Worm (Caenorhabditis elegans) whole organism, L2 larva: ENCODE data around the gene tba-8.

Experiments
- C34F6.9 ChIP-seq: fragments of 150-350 bp; optimal IDR thresholded peaks from 2 replicates; lab custom pipeline; 2014; ENCODE audit warnings: missing biosample characterization, missing genetic modification characterization
- F13H6.1 ChIP-seq: sonication (generic microtip); optimal IDR thresholded peaks from 2 replicates; lab custom pipeline; 2016; ENCODE audit warnings: missing genetic modification characterization, missing compliant biosample characterization
- R02D3.7 ChIP-seq: fragments of 150-350 bp; optimal IDR thresholded peaks from 2 replicates; lab custom pipeline; 2014; ENCODE audit warnings: missing biosample characterization, missing genetic modification characterization
- Y55F3AM.14 ChIP-seq: fragments of 200-800 bp; sonication (Bioruptor generic); optimal IDR thresholded peaks from 2 replicates; lab custom pipeline; 2018; ENCODE audit warnings: mild to moderate bottlenecking, missing genetic modification characterization, missing compliant biosample characterization
- ZK546.5 ChIP-seq: sonication (generic microtip); optimal IDR thresholded peaks from 2 replicates; lab custom pipeline; 2017; ENCODE audit warnings: missing biosample characterization, missing genetic modification characterization
- alr-1 ChIP-seq: fragments of 150-350 bp; optimal IDR thresholded peaks from 2 replicates; lab custom pipeline; 2014; ENCODE audit warnings: missing biosample characterization, missing genetic modification characterization
- aly-2 ChIP-seq: fragments of 150-350 bp; optimal IDR thresholded peaks from 2 replicates; lab custom pipeline; 2014; ENCODE audit warnings: missing biosample characterization, missing genetic modification characterization
- ama-1 ChIP-seq: fragments of 150-350 bp; optimal IDR thresholded peaks from 2 replicates; lab custom pipeline; 2018; ENCODE audit warnings: inconsistent platforms
- blmp-1 ChIP-seq: sonication (generic microtip); optimal IDR thresholded peaks from 2 replicates; lab custom pipeline; 2017; ENCODE audit warnings: missing genetic modification characterization, mild to moderate bottlenecking, missing compliant biosample characterization, antibody characterized with exemption, moderate library complexity; ENCODE audit not compliant: insufficient read depth
- ceh-16 ChIP-seq: fragments of 150-350 bp; optimal IDR thresholded peaks from 2 replicates; lab custom pipeline; 2014; ENCODE audit warnings: missing biosample characterization, missing genetic modification characterization
- ceh-82 ChIP-seq: fragments of 150-350 bp; optimal IDR thresholded peaks from 2 replicates; lab custom pipeline; 2014; ENCODE audit warnings: missing biosample characterization, missing genetic modification characterization
- crh-2 ChIP-seq: sonication (generic microtip); optimal IDR thresholded peaks from 2 replicates; lab custom pipeline; 2017; ENCODE audit warnings: missing biosample characterization, missing genetic modification characterization
- dmd-4 ChIP-seq: sonication (generic microtip); optimal IDR thresholded peaks from 2 replicates; lab custom pipeline; 2017; ENCODE audit warnings: missing biosample characterization, missing genetic modification characterization
- egl-27 ChIP-seq: sonication (generic microtip); optimal IDR thresholded peaks from 3 replicates; lab custom pipeline; 2017; ENCODE audit warnings: missing biosample characterization, missing genetic modification reagents, missing genetic modification characterization
- elt-1 ChIP-seq: fragments of 150-350 bp; optimal IDR thresholded peaks from 2 replicates; lab custom pipeline; 2014; ENCODE audit warnings: missing biosample characterization, missing genetic modification characterization
- elt-3 ChIP-seq: sonication (generic microtip); optimal IDR thresholded peaks from 2 replicates; lab custom pipeline; 2017; ENCODE audit warnings: missing biosample characterization, missing genetic modification characterization
- fos-1 ChIP-seq: fragments of 150-350 bp; optimal IDR thresholded peaks from 2 replicates; lab custom pipeline; 2014; ENCODE audit warnings: missing biosample characterization, missing genetic modification characterization
- gmeb-1 ChIP-seq: fragments of 150-350 bp; optimal IDR thresholded peaks from 2 replicates; lab custom pipeline; 2014; ENCODE audit warnings: missing biosample characterization, missing genetic modification characterization
- lin-11 ChIP-seq: fragments of 150-350 bp; sonication (generic microtip); optimal IDR thresholded peaks from 2 replicates; lab custom pipeline; 2014; ENCODE audit warnings: missing biosample characterization, missing genetic modification characterization, inconsistent platforms, mixed read lengths
- lin-13 ChIP-seq: fragments of 150-350 bp; optimal IDR thresholded peaks from 2 replicates; lab custom pipeline; 2014; ENCODE audit warnings: missing biosample characterization, missing genetic modification reagents, missing genetic modification characterization
- lin-39 ChIP-seq: fragments of 150-350 bp; optimal IDR thresholded peaks from 2 replicates; lab custom pipeline; 2014; ENCODE audit warnings: missing biosample characterization, missing genetic modification reagents, missing genetic modification characterization
- lsy-2 ChIP-seq, 2 experiments: fragments of 150-350 bp in 1 of 2; sonication (generic microtip) in 1 of 2; optimal IDR thresholded peaks; 2 replicates each; lab custom pipeline; 2014 to 2017; ENCODE audit warnings: missing biosample characterization in 2 of 2, missing genetic modification characterization in 2 of 2
- mab-5 ChIP-seq: fragments of 150-350 bp; optimal IDR thresholded peaks from 2 replicates; lab custom pipeline; 2014; ENCODE audit warnings: missing biosample characterization, missing genetic modification characterization
- mbf-1 ChIP-seq: sonication (generic microtip); optimal IDR thresholded peaks from 2 replicates; lab custom pipeline; 2017; ENCODE audit warnings: missing biosample characterization, missing genetic modification characterization
- mdl-1 ChIP-seq, 2 experiments: fragments of 150-350 bp in 1 of 2; sonication (generic microtip) in 1 of 2; optimal IDR thresholded peaks; 2 replicates each; lab custom pipeline; 2017; ENCODE audit warnings: missing biosample characterization in 2 of 2, missing genetic modification characterization in 2 of 2
- nhr-10 ChIP-seq: sonication (generic microtip); optimal IDR thresholded peaks from 2 replicates; lab custom pipeline; 2017; ENCODE audit warnings: missing biosample characterization, missing genetic modification characterization
- nhr-11 ChIP-seq: fragments of 150-350 bp; optimal IDR thresholded peaks from 2 replicates; lab custom pipeline; 2014; ENCODE audit warnings: missing biosample characterization, missing genetic modification characterization
- nhr-12 ChIP-seq: fragments of 150-350 bp; optimal IDR thresholded peaks from 2 replicates; lab custom pipeline; 2014; ENCODE audit warnings: missing biosample characterization, missing genetic modification characterization
- nhr-129 ChIP-seq: fragments of 150-350 bp; optimal IDR thresholded peaks from 2 replicates; lab custom pipeline; 2014; ENCODE audit warnings: missing biosample characterization, missing genetic modification characterization
- nhr-21 ChIP-seq: fragments of 150-350 bp; optimal IDR thresholded peaks from 2 replicates; lab custom pipeline; 2014; ENCODE audit warnings: missing biosample characterization, missing genetic modification characterization
- nhr-23 ChIP-seq: fragments of 150-350 bp; optimal IDR thresholded peaks from 2 replicates; lab custom pipeline; 2014; ENCODE audit warnings: missing biosample characterization, missing genetic modification reagents, missing genetic modification characterization
- nhr-237 ChIP-seq: fragments of 150-350 bp; optimal IDR thresholded peaks from 2 replicates; lab custom pipeline; 2014; ENCODE audit warnings: missing biosample characterization, missing genetic modification characterization
- nhr-25 ChIP-seq: fragments of 150-350 bp; sonication (generic microtip); optimal IDR thresholded peaks from 3 replicates; lab custom pipeline; 2014; ENCODE audit warnings: missing biosample characterization, missing genetic modification characterization
- nhr-6 ChIP-seq: fragments of 150-350 bp; optimal IDR thresholded peaks from 2 replicates; lab custom pipeline; 2014; ENCODE audit warnings: missing biosample characterization, missing genetic modification characterization
- nhr-77 ChIP-seq: fragments of 150-350 bp; optimal IDR thresholded peaks from 2 replicates; lab custom pipeline; 2014; ENCODE audit warnings: missing biosample characterization, missing genetic modification characterization
- peb-1 ChIP-seq: fragments of 150-350 bp; optimal IDR thresholded peaks from 2 replicates; lab custom pipeline; 2014; ENCODE audit warnings: missing biosample characterization, missing genetic modification characterization
- sem-4 ChIP-seq: fragments of 150-350 bp; optimal IDR thresholded peaks from 2 replicates; lab custom pipeline; 2014; ENCODE audit warnings: missing biosample characterization, missing genetic modification reagents, missing genetic modification characterization
- skn-1 ChIP-seq: sonication (generic microtip); optimal IDR thresholded peaks from 2 replicates; lab custom pipeline; 2017; ENCODE audit warnings: missing biosample characterization, missing genetic modification characterization
- sma-3 ChIP-seq: sonication (generic microtip); optimal IDR thresholded peaks from 2 replicates; lab custom pipeline; 2016; ENCODE audit warnings: missing genetic modification reagents, missing genetic modification characterization, missing compliant biosample characterization
- sma-9 ChIP-seq, 2 experiments: fragments of 150-350 bp in 1 of 2; sonication (generic microtip) in 1 of 2; optimal IDR thresholded peaks; 2 replicates each; lab custom pipeline; 2014 to 2016; ENCODE audit warnings: missing genetic modification characterization in 2 of 2, mild to moderate bottlenecking in 1 of 2, missing biosample characterization in 1 of 2, missing compliant biosample characterization in 1 of 2, missing genetic modification reagents in 1 of 2, moderate library complexity in 1 of 2
- snpc-4 ChIP-seq: fragments of 150-350 bp; optimal IDR thresholded peaks from 2 replicates; lab custom pipeline; 2014; ENCODE audit warnings: missing biosample characterization, missing genetic modification characterization
- unc-39 ChIP-seq: fragments of 150-350 bp; optimal IDR thresholded peaks from 2 replicates; lab custom pipeline; 2014; ENCODE audit warnings: missing biosample characterization, missing genetic modification characterization
- unc-55 ChIP-seq: fragments of 150-350 bp; sonication (generic microtip); optimal IDR thresholded peaks from 3 replicates; lab custom pipeline; 2014; ENCODE audit warnings: missing biosample characterization, missing genetic modification reagents, missing genetic modification characterization
- unc-62 ChIP-seq: fragments of 150-350 bp; optimal IDR thresholded peaks from 2 replicates; lab custom pipeline; 2014; ENCODE audit warnings: missing biosample characterization, missing genetic modification reagents, missing genetic modification characterization
- zag-1 ChIP-seq: fragments of 150-350 bp; optimal IDR thresholded peaks from 2 replicates; lab custom pipeline; 2014; ENCODE audit warnings: missing biosample characterization, missing genetic modification characterization
- ztf-1 ChIP-seq: fragments of 200-800 bp; sonication (Bioruptor generic); conservative IDR thresholded peaks from 2 replicates; pipeline ENCODE4 v1.3.6; 2022; ENCODE audit warnings: missing genetic modification characterization, missing compliant biosample characterization
- ztf-11 ChIP-seq: sonication (generic microtip); optimal IDR thresholded peaks from 2 replicates; lab custom pipeline; 2017; ENCODE audit warnings: missing biosample characterization, missing genetic modification characterization
- ztf-4 ChIP-seq: fragments of 150-350 bp; optimal IDR thresholded peaks from 2 replicates; lab custom pipeline; 2014; ENCODE audit warnings: missing biosample characterization, missing genetic modification characterization

The tba-8 gene

DNA sequence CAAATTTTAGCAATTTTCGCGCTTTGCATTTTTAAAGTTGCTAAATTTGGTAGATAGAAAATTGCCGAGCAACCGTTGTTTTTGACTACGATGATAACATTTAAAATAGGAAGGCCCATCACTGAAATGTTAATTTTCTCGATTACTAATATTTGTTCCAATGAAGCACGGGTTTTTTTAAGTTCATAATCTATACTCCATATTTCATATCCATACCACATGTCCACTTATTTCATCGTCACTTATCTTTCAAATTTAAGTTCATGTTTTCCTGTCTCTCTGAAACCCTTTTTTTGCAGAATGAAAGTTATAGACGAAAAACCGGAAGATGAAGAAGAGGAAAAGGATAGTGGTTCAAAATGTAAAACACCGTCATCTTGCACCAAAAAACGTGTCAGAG is 14.0 kb upstream of the tba-8 start, which contains the start of gene gap-2:
gap-2 (plus strand) TSS at position 301 of the 400 bp plus-strand sequence.
- TF ChIP-seq R02D3.7 (tag; lab: Kevin White, UChicago) = no peak
- TF ChIP-seq snpc-4 (tag; lab: Kevin White, UChicago) = no peak
- TF ChIP-seq ceh-82 (tag; lab: Kevin White, UChicago) = no peak
- TF ChIP-seq egl-27 (tag; lab: Kevin White, UChicago) = no peak
- no peak for TF ChIP-seq nhr-23 (tag; lab: Kevin White, UChicago)
- no peak for TF ChIP-seq unc-62 (GFP tag; lab: Kevin White, UChicago)
- TF ChIP-seq nhr-129 (tag; lab: Kevin White, UChicago) = no peak
- no peak for TF ChIP-seq mbf-1

DNA sequence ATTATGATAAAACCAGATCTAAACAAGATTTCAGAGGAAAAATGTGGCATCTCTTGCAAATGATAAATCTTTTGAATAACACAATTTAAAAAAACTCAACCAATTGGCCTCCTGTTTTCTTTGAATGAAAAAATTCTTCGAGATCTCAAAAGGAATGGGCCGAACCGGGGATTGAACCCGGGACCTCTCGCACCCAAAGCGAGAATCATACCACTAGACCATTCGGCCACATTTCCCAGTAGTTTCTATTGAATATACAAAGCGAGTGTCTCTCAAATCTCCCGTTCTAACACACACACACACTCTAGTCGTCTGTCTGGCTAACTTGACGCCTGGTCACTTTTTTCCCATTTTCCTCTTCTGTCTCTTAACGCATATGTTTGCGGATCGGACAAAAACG is 9.4 kb upstream of the tba-8 start:
- TF ChIP-seq dmd-4 (tag; lab: Kevin White, UChicago) (no peak), Y55F3AM.14 (GFP tag; lab: Kevin White, UChicago) (peak; percentile 47), unc-62 (GFP tag; lab: Kevin White, UChicago) (no peak), elt-1 (tag; lab: Kevin White, UChicago) (no peak), snpc-4 (tag; lab: Kevin White, UChicago) (no peak), nhr-129 (tag; lab: Kevin White, UChicago) (peak; percentile 85), gmeb-1 (tag; lab: Kevin White, UChicago) (peak; percentile 45), ceh-82 (tag; lab: Kevin White, UChicago) (no peak), unc-39 (no peak), ztf-11 (no peak), mdl-1 (tag; optimal IDR thresholded peaks at IDR 0.05; lab: Kevin White, UChicago) (peak in 1 of 2 experiments; percentile 7), sem-4 (tag; lab: Kevin White, UChicago) (peak; percentile 75), ZK546.5 (tag; lab: Kevin White, UChicago) (no peak), skn-1 (tag; lab: Kevin White, UChicago) (peak; percentile 29), R02D3.7 (tag; lab: Kevin White, UChicago) (no peak), ceh-16 (tag; lab: Kevin White, UChicago) (no peak), nhr-10 (tag; lab: Kevin White, UChicago) (no peak), ama-1 (no peak), zag-1 (tag; lab: Kevin White, UChicago) (peak; percentile 67), nhr-25 (no peak), lin-39 (tag; lab: Kevin White, UChicago) (no peak), lsy-2 (tag; optimal IDR thresholded peaks at IDR 0.05; lab: Kevin White, UChicago) (peak; percentile 61 to 73), ztf-4 (tag; lab: Kevin White, UChicago) (no peak), blmp-1 (peak; percentile 31), ztf-1 (GFP tag; lab: Robert Waterston, UW) (no peak), mab-5 (tag; lab: Kevin White, UChicago) (peak; percentile 48), elt-3 (tag; lab: Kevin White, UChicago) (no peak), aly-2 (tag; lab: Kevin White, UChicago) (no peak), fos-1 (tag; lab: Kevin White, UChicago) (peak; percentile 69), lin-11 (tag; lab: Kevin White, UChicago) (no peak), peb-1 (tag; lab: Kevin White, UChicago) (no peak), sma-3 (GFP tag; lab: Kevin White, UChicago) (peak; percentile 69), alr-1 (tag; lab: Kevin White, UChicago) (no peak), nhr-12 (tag; lab: Kevin White, UChicago) (no peak), lin-13 (GFP tag; lab: Kevin White, UChicago) (peak; percentile 68), C34F6.9 (tag; lab: Kevin White, UChicago) (peak; percentile 54), egl-27 (tag; lab: Kevin White, UChicago) (peak; percentile 58), nhr-23 (tag; lab: Kevin White, UChicago) (no peak), nhr-6 (tag; lab: Kevin White, UChicago) (peak; percentile 19), nhr-11 (tag; lab: Kevin White, UChicago) (no peak), nhr-237 (tag; lab: Kevin White, UChicago) (no peak), nhr-21 (tag; lab: Kevin White, UChicago) (peak; percentile 83), F13H6.1 (tag; lab: Kevin White, UChicago) (peak; percentile 54), sma-9 (GFP tag; optimal IDR thresholded peaks at IDR 0.05; lab: Kevin White, UChicago) (peak; percentile 74), sma-9 (tag; optimal IDR thresholded peaks at IDR 0.05; lab: Kevin White, UChicago) (no peak), unc-55 (GFP tag; lab: Kevin White, UChicago) (peak; percentile 82), mbf-1 (no peak), nhr-77 (peak; percentile 57), crh-2 (tag; lab: Kevin White, UChicago) (peak; percentile 76)
